Fruit fly (Drosophila melanogaster) whole organism, adult: ENCODE data around the gene CG43051.

Experiments
- CG11617 ChIP-seq: fragments of 200-800 bp; sonication (Bioruptor generic); optimal IDR thresholded peaks from 2 replicates; lab custom pipeline; 2017; ENCODE audit warnings: mild to moderate bottlenecking, missing biosample characterization, missing genetic modification reagents, missing genetic modification characterization
- CG12768 ChIP-seq: fragments of 200-800 bp; sonication (Bioruptor generic); optimal IDR thresholded peaks from 2 replicates; lab custom pipeline; 2017; ENCODE audit warnings: missing biosample characterization, missing genetic modification characterization, mild to moderate bottlenecking, moderate library complexity, missing genetic modification reagents
- CG14711 ChIP-seq: fragments of 200-800 bp; sonication (Bioruptor generic); optimal IDR thresholded peaks from 2 replicates; lab custom pipeline; 2018; ENCODE audit warnings: missing biosample characterization, mild to moderate bottlenecking, missing genetic modification characterization, moderate library complexity
- CG1620 ChIP-seq: fragments of 200-800 bp; sonication (Bioruptor generic); optimal IDR thresholded peaks from 2 replicates; lab custom pipeline; 2016; ENCODE audit warnings: missing biosample characterization, missing genetic modification characterization
- CG33017 ChIP-seq: fragments of 200-800 bp; sonication (Bioruptor generic); optimal IDR thresholded peaks from 2 replicates; lab custom pipeline; 2018; ENCODE audit warnings: missing biosample characterization, mild to moderate bottlenecking, missing genetic modification characterization, moderate library complexity
- CG5204 ChIP-seq: fragments of 200-800 bp; sonication (Bioruptor generic); optimal IDR thresholded peaks from 2 replicates; lab custom pipeline; 2016; ENCODE audit warnings: missing biosample characterization, missing genetic modification characterization
- CG7045 ChIP-seq: fragments of 200-800 bp; sonication (Bioruptor generic); optimal IDR thresholded peaks from 2 replicates; lab custom pipeline; 2017; ENCODE audit warnings: missing biosample characterization, mild to moderate bottlenecking, missing genetic modification characterization
- CG7101 ChIP-seq: fragments of 200-800 bp; sonication (Bioruptor generic); optimal IDR thresholded peaks from 2 replicates; lab custom pipeline; 2018; ENCODE audit warnings: missing biosample characterization, mild to moderate bottlenecking, missing genetic modification characterization, moderate library complexity
- Clk ChIP-seq: fragments of 200-800 bp; sonication (Bioruptor generic); optimal IDR thresholded peaks from 2 replicates; lab custom pipeline; 2017; ENCODE audit warnings: missing biosample characterization, missing genetic modification characterization
- Crg-1 ChIP-seq: fragments of 200-800 bp; sonication (Bioruptor generic); optimal IDR thresholded peaks from 2 replicates; lab custom pipeline; 2016; ENCODE audit warnings: missing biosample characterization, missing genetic modification characterization
- Hr96 ChIP-seq: fragments of 200-800 bp; sonication (Bioruptor generic); optimal IDR thresholded peaks from 2 replicates; lab custom pipeline; 2016; ENCODE audit warnings: missing biosample characterization, missing genetic modification characterization
- Mnt ChIP-seq: fragments of 200-800 bp; sonication (Bioruptor generic); optimal IDR thresholded peaks from 2 replicates; lab custom pipeline; 2016; ENCODE audit warnings: missing biosample characterization, mild to moderate bottlenecking, missing genetic modification characterization
- bab1 ChIP-seq: fragments of 200-800 bp; sonication (Bioruptor generic); optimal IDR thresholded peaks from 3 replicates; lab custom pipeline; 2019; ENCODE audit warnings: missing biosample characterization, mild to moderate bottlenecking, missing genetic modification characterization, moderate library complexity
- cic ChIP-seq: fragments of 200-800 bp; sonication (Bioruptor generic); optimal IDR thresholded peaks from 2 replicates; lab custom pipeline; 2017; ENCODE audit warnings: missing biosample characterization, mild to moderate bottlenecking, missing genetic modification characterization, moderate library complexity
- cnc ChIP-seq, 2 experiments: fragments of >200 bp; optimal IDR thresholded peaks; 2 replicates each; lab custom pipeline; 2017
- kay ChIP-seq: fragments of 200-800 bp; sonication (Bioruptor generic); peaks from one replicate; lab custom pipeline; 2016; ENCODE audit warnings: missing biosample characterization, missing genetic modification characterization, borderline replicate concordance
- ovo ChIP-seq: fragments of 200-800 bp; sonication (Bioruptor generic); optimal IDR thresholded peaks from 2 replicates; lab custom pipeline; 2016; ENCODE audit warnings: missing biosample characterization, missing genetic modification characterization
- pad ChIP-seq: fragments of 200-800 bp; sonication (Bioruptor generic); optimal IDR thresholded peaks from 3 replicates; lab custom pipeline; 2017; ENCODE audit warnings: missing biosample characterization, missing genetic modification characterization, mild to moderate bottlenecking, moderate library complexity, missing genetic modification reagents
- tj ChIP-seq: fragments of 200-800 bp; sonication (Bioruptor generic); optimal IDR thresholded peaks from 3 replicates; lab custom pipeline; 2017; ENCODE audit warnings: missing biosample characterization, mild to moderate bottlenecking, missing genetic modification characterization, moderate library complexity
- toe ChIP-seq: fragments of 200-800 bp; sonication (Bioruptor generic); optimal IDR thresholded peaks from 2 replicates; lab custom pipeline; 2016; ENCODE audit warnings: missing biosample characterization, missing genetic modification characterization

CG43051 gene

dm6 chr2L:12479994-12480393, 27.7 kb upstream of the CG43051 start:
- TF ChIP-seq tj (peak; percentile 98), Crg-1 (GFP tag; lab: Kevin White, UChicago) (no peak), bab1 (GFP tag; lab: Kevin White, UChicago) (peak; percentile 6), CG11617 (GFP tag; lab: Kevin White, UChicago) (no peak), Clk (GFP tag; lab: Kevin White, UChicago) (no peak)

dm6 chr2L:12480846-12481245, 26.9 kb upstream of the CG43051 start:
- no peak for TF ChIP-seq Mnt
- no peak for TF ChIP-seq CG12768
- TF ChIP-seq CG5204 (GFP tag; lab: Kevin White, UChicago): no peak
- no peak for TF ChIP-seq ovo (GFP tag; lab: Kevin White, UChicago)
- TF ChIP-seq tj: no peak
- no peak for TF ChIP-seq cic (GFP tag; lab: Kevin White, UChicago)
- no peak for TF ChIP-seq kay (GFP tag; lab: Kevin White, UChicago)
- no peak for TF ChIP-seq CG7045
- TF ChIP-seq pad (GFP tag; lab: Kevin White, UChicago): no peak
- TF ChIP-seq cnc (optimal IDR thresholded peaks at IDR 0.05; lab: Kevin White, UChicago): no peak
- TF ChIP-seq Hr96 (GFP tag; lab: Kevin White, UChicago): no peak
- no peak for TF ChIP-seq CG11617 (GFP tag; lab: Kevin White, UChicago)
- TF ChIP-seq CG1620 (GFP tag; lab: Kevin White, UChicago): no peak
- TF ChIP-seq bab1 (GFP tag; lab: Kevin White, UChicago): no peak
- TF ChIP-seq toe: no peak
- TF ChIP-seq Crg-1 (GFP tag; lab: Kevin White, UChicago): no peak
- no peak for TF ChIP-seq CG14711

- TF ChIP-seq ovo (GFP tag; lab: Kevin White, UChicago): no peak
- TF ChIP-seq CG14711: no peak
- TF ChIP-seq bab1 (GFP tag; lab: Kevin White, UChicago): no peak
- TF ChIP-seq CG5204 (GFP tag; lab: Kevin White, UChicago): no peak
- no peak for TF ChIP-seq Clk (GFP tag; lab: Kevin White, UChicago)
- TF ChIP-seq kay (GFP tag; lab: Kevin White, UChicago): no peak
- TF ChIP-seq pad (GFP tag; lab: Kevin White, UChicago): no peak
- TF ChIP-seq Crg-1 (GFP tag; lab: Kevin White, UChicago): no peak
- TF ChIP-seq cic (GFP tag; lab: Kevin White, UChicago): no peak
- TF ChIP-seq Hr96 (GFP tag; lab: Kevin White, UChicago): no peak
- no peak for TF ChIP-seq cnc (optimal IDR thresholded peaks at IDR 0.05; lab: Kevin White, UChicago)
- TF ChIP-seq CG7101: no peak
- TF ChIP-seq CG33017 (tag; lab: Kevin White, UChicago): no peak
- TF ChIP-seq tj: no peak
- TF ChIP-seq CG1620 (GFP tag; lab: Kevin White, UChicago): no peak
- TF ChIP-seq CG11617 (GFP tag; lab: Kevin White, UChicago): no peak
- no peak for TF ChIP-seq Mnt
- no peak for TF ChIP-seq toe
- TF ChIP-seq CG12768: no peak
- TF ChIP-seq CG7045: no peak
These were observed 26.0 kb upstream of the CG43051 start for dm6 chr2L:12481758-12482157.

- TF ChIP-seq Hr96 (GFP tag; lab: Kevin White, UChicago): no peak
- no peak for TF ChIP-seq CG1620 (GFP tag; lab: Kevin White, UChicago)
- no peak for TF ChIP-seq ovo (GFP tag; lab: Kevin White, UChicago)
- TF ChIP-seq cic (GFP tag; lab: Kevin White, UChicago): no peak
- TF ChIP-seq CG33017 (tag; lab: Kevin White, UChicago): no peak
- no peak for TF ChIP-seq Mnt
- no peak for TF ChIP-seq CG5204 (GFP tag; lab: Kevin White, UChicago)
- no peak for TF ChIP-seq CG12768
- no peak for TF ChIP-seq bab1 (GFP tag; lab: Kevin White, UChicago)
- TF ChIP-seq CG14711: no peak
- TF ChIP-seq CG7101: no peak
- no peak for TF ChIP-seq Crg-1 (GFP tag; lab: Kevin White, UChicago)
- no peak for TF ChIP-seq Clk (GFP tag; lab: Kevin White, UChicago)
- no peak for TF ChIP-seq tj
- no peak for TF ChIP-seq cnc (optimal IDR thresholded peaks at IDR 0.05; lab: Kevin White, UChicago)
These were observed 24.9 kb upstream of the CG43051 start for dm6 chr2L:12482723-12483342.

DNA sequence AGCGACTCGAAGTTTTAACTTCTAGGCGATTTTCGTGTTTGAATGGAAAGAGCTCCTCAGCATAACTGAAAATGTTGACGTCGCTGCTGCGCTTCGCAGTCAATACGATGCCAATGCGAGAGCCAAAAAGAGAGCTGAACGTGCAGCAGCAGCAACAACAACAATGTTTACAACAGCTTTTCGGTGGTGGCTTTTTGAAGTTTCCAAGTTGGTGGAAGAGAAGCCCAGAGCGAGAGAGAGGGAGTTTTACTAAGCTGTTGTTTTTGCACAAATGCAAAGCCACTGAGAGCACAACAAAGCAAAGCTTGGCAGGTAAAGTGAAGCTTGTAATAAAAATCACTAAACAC, 24.2 kb upstream of the CG43051 start:
- TF ChIP-seq tj: peak; percentile 75
- no peak for TF ChIP-seq kay (GFP tag; lab: Kevin White, UChicago)

- peak; percentile 85 for TF ChIP-seq Crg-1 (GFP tag; lab: Kevin White, UChicago)
- peak; percentile 17 for TF ChIP-seq cic (GFP tag; lab: Kevin White, UChicago)
- peak; percentile 91 for TF ChIP-seq CG7101
- TF ChIP-seq Mnt: peak; percentile 74
- peak; percentile 90 for TF ChIP-seq Hr96 (GFP tag; lab: Kevin White, UChicago)
- peak; percentile 64 for TF ChIP-seq tj
- peak; percentile 77 for TF ChIP-seq ovo (GFP tag; lab: Kevin White, UChicago)
- TF ChIP-seq bab1 (GFP tag; lab: Kevin White, UChicago): peak; percentile 96
- peak; percentile 90 for TF ChIP-seq CG11617 (GFP tag; lab: Kevin White, UChicago)
- peak; percentile 86 for TF ChIP-seq CG14711
- TF ChIP-seq cnc (optimal IDR thresholded peaks at IDR 0.05; lab: Kevin White, UChicago): no peak
- peak; percentile 78 for TF ChIP-seq Clk (GFP tag; lab: Kevin White, UChicago)
- TF ChIP-seq CG12768: peak; percentile 88
- TF ChIP-seq kay (GFP tag; lab: Kevin White, UChicago): no peak
- peak; percentile 79 for TF ChIP-seq pad (GFP tag; lab: Kevin White, UChicago)
- peak; percentile 93 for TF ChIP-seq CG5204 (GFP tag; lab: Kevin White, UChicago)
- peak; percentile 91 for TF ChIP-seq CG7045
- peak; percentile 89 for TF ChIP-seq toe
- peak; percentile 92 for TF ChIP-seq CG1620 (GFP tag; lab: Kevin White, UChicago)
- TF ChIP-seq CG33017 (tag; lab: Kevin White, UChicago): peak; percentile 90
These were observed 23.7 kb upstream of the CG43051 start for dm6 chr2L:12483866-12484554.
